Worm (Caenorhabditis elegans): ENCODE data around the gene rps-9.

rps-9 gene

DNA sequence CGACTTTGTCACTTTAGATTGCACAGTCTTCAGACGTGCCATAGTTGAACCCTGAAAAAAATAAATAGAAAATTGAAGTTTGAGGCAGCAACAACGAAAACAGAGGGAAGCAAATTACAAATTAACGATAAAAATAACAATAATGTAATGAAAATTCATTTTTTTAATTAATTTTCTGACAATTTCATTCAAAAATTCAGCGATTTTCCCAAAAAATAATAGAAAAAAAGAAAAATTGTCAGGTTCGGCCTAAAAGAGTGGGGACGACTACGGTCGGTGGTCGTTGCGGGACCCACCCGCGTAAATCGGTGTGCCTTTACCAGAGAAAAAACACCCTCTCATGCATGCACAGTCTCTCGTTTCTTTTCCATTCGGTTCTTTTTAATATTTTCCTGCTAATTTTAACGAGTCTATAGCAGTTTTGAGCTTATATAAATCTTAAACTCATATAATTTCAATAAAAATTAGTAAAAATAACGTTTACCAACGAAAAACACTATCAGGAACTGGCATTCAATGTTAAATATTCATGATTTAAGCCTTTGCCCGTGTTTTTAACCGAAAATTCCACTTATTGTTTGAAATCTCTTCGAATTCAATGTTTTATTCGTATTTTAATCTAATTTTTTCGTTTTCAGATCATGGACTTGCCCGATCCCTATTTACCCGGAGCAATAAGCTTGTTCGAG, at the start of gene rps-9, which contains the start of gene lsm-1:
TSS of gene rps-9 (minus strand) at position 51 of the 689 bp plus-strand sequence.
TSS of gene lsm-1 (plus strand) at position 639 of the 689 bp plus-strand sequence.
- TF ChIP-seq lir-3 (tag; optimal IDR thresholded peaks at IDR 0.05; ENCODE audit: poor library complexity): peak; percentile 26
- TF ChIP-seq F16B12.6 (tag; optimal IDR thresholded peaks at IDR 0.05): peak; percentile 46
- no peak for TF ChIP-seq alr-1 (tag; optimal IDR thresholded peaks at IDR 0.05; ENCODE audit: borderline replicate concordance)
- TF ChIP-seq aly-2 (tag; optimal IDR thresholded peaks at IDR 0.05): no peak
- TF ChIP-seq dsc-1 (tag; optimal IDR thresholded peaks at IDR 0.05): peak; percentile 38
- TF ChIP-seq C34B4.2 (tag; optimal IDR thresholded peaks at IDR 0.05): no peak
- TF ChIP-seq pax-3 (tag; optimal IDR thresholded peaks at IDR 0.05): no peak
- TF ChIP-seq egl-27 (tag; optimal IDR thresholded peaks at IDR 0.05): no peak
- peak; percentile 63 for TF ChIP-seq nhr-20 (tag; optimal IDR thresholded peaks at IDR 0.05)
- peak; percentile 84 to 87 for TF ChIP-seq lin-35 (GFP tag; optimal IDR thresholded peaks at IDR 0.05)
- no peak for TF ChIP-seq nhr-11 (tag; optimal IDR thresholded peaks at IDR 0.05)
- TF ChIP-seq nhr-28 (tag; optimal IDR thresholded peaks at IDR 0.05): no peak
- TF ChIP-seq ces-1 (GFP tag; optimal IDR thresholded peaks at IDR 0.05): no peak
- no peak for TF ChIP-seq unc-30 (tag; optimal IDR thresholded peaks at IDR 0.05)
- TF ChIP-seq tbx-2 (tag; optimal IDR thresholded peaks at IDR 0.05): peak; percentile 48
- TF ChIP-seq rnt-1 (tag; optimal IDR thresholded peaks at IDR 0.05): peak; percentile 75
- TF ChIP-seq hlh-4 (tag; optimal IDR thresholded peaks at IDR 0.05): no peak
- TF ChIP-seq swsn-7 (tag; optimal IDR thresholded peaks at IDR 0.05): peak; percentile 68
- peak in 1 of 6 experiments; percentile 37 for TF ChIP-seq elt-3 (tag; optimal IDR thresholded peaks at IDR 0.05)
- peak; percentile 83 to 85 for TF ChIP-seq efl-1 (optimal IDR thresholded peaks at IDR 0.05)
- peak; percentile 78 to 97 for TF ChIP-seq efl-1 (GFP tag; optimal IDR thresholded peaks at IDR 0.05 in 1 of 2)
- no peak for TF ChIP-seq ama-1 (optimal IDR thresholded peaks at IDR 0.05)
- TF ChIP-seq efl-3 (GFP tag; optimal IDR thresholded peaks at IDR 0.05): no peak
- no peak for TF ChIP-seq tlp-1 (tag; optimal IDR thresholded peaks at IDR 0.05)
- TF ChIP-seq dpl-1 (GFP tag; optimal IDR thresholded peaks at IDR 0.05): peak; percentile 70 to 78 (median 74)
- no peak for TF ChIP-seq unc-62 (GFP tag; optimal IDR thresholded peaks at IDR 0.05)
- TF ChIP-seq unc-98 (GFP tag; IDR thresholded peaks at IDR 0.05): no peak
- peak in 1 of 2 experiments; percentile 8 for TF ChIP-seq mdl-1 (tag; optimal IDR thresholded peaks at IDR 0.05)
- TF ChIP-seq fkh-10 (GFP tag; optimal IDR thresholded peaks at IDR 0.05): no peak
- TF ChIP-seq nhr-237 (tag; optimal IDR thresholded peaks at IDR 0.05): peak; percentile 52
- TF ChIP-seq C16A3.4 (tag; optimal IDR thresholded peaks at IDR 0.05): peak; percentile 75
- no peak for TF ChIP-seq ceh-90 (tag; optimal IDR thresholded peaks at IDR 0.05)
- TF ChIP-seq unc-130 (tag; optimal IDR thresholded peaks at IDR 0.05): peak; percentile 33
- TF ChIP-seq hpl-2 (GFP tag; optimal IDR thresholded peaks at IDR 0.05): no peak
- TF ChIP-seq lsy-2 (tag; optimal IDR thresholded peaks at IDR 0.05): peak; percentile 94 to 98
- no peak for TF ChIP-seq ets-5 (GFP tag; IDR thresholded peaks at IDR 0.05)
- peak; percentile 42 for TF ChIP-seq fos-1 (tag; optimal IDR thresholded peaks at IDR 0.05)
- TF ChIP-seq nhr-85 (tag): no peak
- TF ChIP-seq nhr-84 (tag; optimal IDR thresholded peaks at IDR 0.05): no peak
- no peak for TF ChIP-seq grh-1 (GFP tag; IDR thresholded peaks at IDR 0.05)
- TF ChIP-seq Y116A8C.19 (tag; optimal IDR thresholded peaks at IDR 0.05; ENCODE audit: borderline replicate concordance): no peak
- no peak for TF ChIP-seq pqm-1 (tag; optimal IDR thresholded peaks at IDR 0.05)
- TF ChIP-seq mab-9 (GFP tag; IDR thresholded peaks at IDR 0.05): no peak
- no peak for TF ChIP-seq nhr-12 (tag; optimal IDR thresholded peaks at IDR 0.05)
- TF ChIP-seq hlh-17 (GFP tag; optimal IDR thresholded peaks at IDR 0.05; ENCODE audit: borderline replicate concordance): no peak
- TF ChIP-seq nhr-90 (tag; optimal IDR thresholded peaks at IDR 0.05; ENCODE audit: poor library complexity): peak; percentile 29
- no peak for TF ChIP-seq sox-4 (tag; optimal IDR thresholded peaks at IDR 0.05)
- TF ChIP-seq lin-15B (tag; optimal IDR thresholded peaks at IDR 0.05): peak; percentile 10
- TF ChIP-seq ceh-8 (GFP tag; optimal IDR thresholded peaks at IDR 0.05): no peak
- TF ChIP-seq ztf-4 (tag; optimal IDR thresholded peaks at IDR 0.05): no peak
- TF ChIP-seq egl-13 (tag; optimal IDR thresholded peaks at IDR 0.05): no peak
- no peak for TF ChIP-seq lin-39 (tag; optimal IDR thresholded peaks at IDR 0.05)
- no peak for TF ChIP-seq jun-1 (tag; optimal IDR thresholded peaks at IDR 0.05)

All from whole organism, L1 larva.